Worm (Caenorhabditis elegans): Measurements from ENCODE around the gene T16G1.3.
A peak's percentile ranks its signal among the peaks of the same experiment; 100 is the strongest.

The T16G1.3 gene

DNA sequence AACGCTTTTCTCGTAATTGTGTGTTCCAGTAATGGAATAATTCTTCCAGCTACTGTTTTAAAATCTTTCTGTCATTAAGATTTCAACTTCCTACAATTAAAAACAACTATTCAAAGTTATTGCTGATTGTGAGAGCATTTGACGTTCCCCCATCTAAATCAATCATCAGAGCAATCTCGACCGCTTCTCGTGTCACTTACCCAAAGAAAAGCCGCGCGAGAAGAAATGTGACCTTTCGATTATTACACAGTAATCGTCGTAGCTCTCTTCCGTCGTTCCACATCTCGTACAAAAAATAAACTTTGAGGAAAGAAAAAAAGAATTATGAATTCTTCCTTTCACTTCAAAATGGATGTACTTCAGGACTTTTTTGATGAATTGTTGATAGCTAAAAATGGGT, 36.7 kb downstream of the T16G1.3 start:
- no peak for TF ChIP-seq mdl-1 (tag; optimal IDR thresholded peaks at IDR 0.05)
- TF ChIP-seq unc-62 (GFP tag; optimal IDR thresholded peaks at IDR 0.05): no peak
- TF ChIP-seq jun-1 (tag; optimal IDR thresholded peaks at IDR 0.05): no peak
- no peak for TF ChIP-seq daf-12 (tag; optimal IDR thresholded peaks at IDR 0.05)
- no peak for TF ChIP-seq fkh-2 (tag; optimal IDR thresholded peaks at IDR 0.05)
- TF ChIP-seq sea-2 (GFP tag; optimal IDR thresholded peaks at IDR 0.05): no peak
- TF ChIP-seq R02D3.7 (tag; optimal IDR thresholded peaks at IDR 0.05): no peak

DNA sequence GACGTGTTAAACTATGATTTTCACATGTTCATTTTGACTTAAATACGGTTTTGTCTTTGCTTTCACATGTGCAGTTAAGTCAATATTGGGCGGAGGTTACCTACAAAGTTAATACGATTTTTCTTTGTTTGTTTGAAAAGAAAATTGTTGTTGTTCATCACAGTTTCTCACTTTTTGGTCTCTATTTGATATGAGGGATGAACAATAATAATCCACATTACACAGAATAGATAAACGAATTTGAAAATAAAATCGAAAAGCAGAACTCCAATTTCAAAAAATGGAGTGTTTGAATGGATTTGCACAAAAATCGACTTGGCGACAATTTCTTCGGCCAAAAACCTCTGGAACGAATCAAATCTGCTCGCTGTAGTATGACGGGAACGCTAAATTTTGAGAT, 37.4 kb downstream of the T16G1.3 start, which contains the start of gene ttr-29:
ttr-29 (minus strand) TSS at position 101 of the 400 bp plus-strand sequence.
- TF ChIP-seq nhr-23 (tag; optimal IDR thresholded peaks at IDR 0.05): no peak
- TF ChIP-seq pha-4 (tag; optimal IDR thresholded peaks at IDR 0.05): peak; percentile 90

DNA sequence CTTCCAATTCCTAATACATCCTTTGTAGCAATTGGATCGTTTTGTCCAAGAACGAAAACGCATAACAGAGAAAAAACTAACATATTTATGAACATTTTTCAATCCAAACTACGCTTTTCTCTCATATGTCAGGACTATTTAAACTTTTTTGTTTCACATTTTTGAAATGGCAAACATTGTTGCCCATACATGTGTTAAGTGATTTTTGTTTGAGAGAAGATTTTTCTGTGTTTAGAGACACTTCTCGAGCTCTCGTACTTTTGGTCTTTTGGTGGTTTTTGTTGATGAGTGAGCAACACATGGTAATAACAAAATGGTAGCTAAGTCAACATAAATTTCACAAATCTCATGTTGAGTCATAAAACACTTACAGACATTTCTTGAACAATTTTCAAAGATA, 39.1 kb downstream of the T16G1.3 start, which contains the start of gene ttr-28:
ttr-28 (minus strand) TSS at position 101 of the 400 bp plus-strand sequence.
- TF ChIP-seq pha-4 (tag; optimal IDR thresholded peaks at IDR 0.05) (peak; percentile 17), ZK546.5 (tag; optimal IDR thresholded peaks at IDR 0.05) (no peak), nhr-67 (tag; optimal IDR thresholded peaks at IDR 0.05) (no peak), ceh-16 (tag; optimal IDR thresholded peaks at IDR 0.05) (no peak)

DNA sequence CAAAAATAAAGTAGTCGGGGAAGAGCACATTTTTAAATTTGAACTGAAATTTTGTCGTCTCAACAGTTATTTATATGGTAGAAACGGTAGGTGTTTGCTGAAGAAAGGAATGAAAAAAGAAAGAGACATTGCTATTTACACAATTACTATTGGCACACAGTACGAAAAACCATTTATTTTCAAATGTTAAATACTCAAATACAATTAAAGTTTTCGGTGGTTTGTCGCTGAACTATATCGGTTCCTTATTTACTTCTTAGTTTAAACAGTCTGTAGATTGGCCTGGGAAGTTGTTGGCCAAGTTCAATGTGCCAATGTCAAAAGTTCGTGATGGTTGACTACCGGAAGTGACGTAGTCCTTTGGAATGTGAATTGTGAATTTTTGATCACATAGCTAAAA, 40.1 kb downstream of the T16G1.3 start, which contains the start of gene ttr-27:
ttr-27 (minus strand) TSS at position 45 of the 400 bp plus-strand sequence.
- TF ChIP-seq nhr-25 (tag; optimal IDR thresholded peaks at IDR 0.05): no peak
- no peak for TF ChIP-seq zag-1 (tag; optimal IDR thresholded peaks at IDR 0.05)
- no peak for TF ChIP-seq eor-1 (tag; optimal IDR thresholded peaks at IDR 0.05)
- TF ChIP-seq ztf-11 (tag; optimal IDR thresholded peaks at IDR 0.05): no peak
- TF ChIP-seq nhr-76 (tag; optimal IDR thresholded peaks at IDR 0.05): no peak
- TF ChIP-seq pha-4 (tag; optimal IDR thresholded peaks at IDR 0.05): peak; percentile 91

DNA sequence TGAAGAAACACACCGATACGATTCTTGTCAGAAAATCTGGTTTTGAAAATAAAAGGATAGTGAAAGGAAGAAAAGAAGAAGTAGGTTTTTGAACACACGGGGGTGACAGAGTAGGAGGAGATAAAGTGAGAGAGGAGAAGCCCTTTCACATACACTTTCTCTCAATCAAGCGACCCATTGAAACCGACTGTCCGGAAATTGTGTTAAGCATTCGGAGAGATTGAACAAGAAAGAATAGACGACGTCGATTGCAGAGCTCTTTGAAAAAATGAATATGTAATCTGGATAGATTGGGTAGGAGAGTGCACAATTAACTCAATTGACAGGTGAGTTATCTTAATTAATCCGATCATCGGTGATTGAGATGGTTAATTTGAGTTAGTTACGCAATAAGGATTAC, 42.8 kb downstream of the T16G1.3 start:
- TF ChIP-seq elt-1 (tag; optimal IDR thresholded peaks at IDR 0.05) (no peak), fkh-10 (GFP tag; optimal IDR thresholded peaks at IDR 0.05) (peak; percentile 21)

DNA sequence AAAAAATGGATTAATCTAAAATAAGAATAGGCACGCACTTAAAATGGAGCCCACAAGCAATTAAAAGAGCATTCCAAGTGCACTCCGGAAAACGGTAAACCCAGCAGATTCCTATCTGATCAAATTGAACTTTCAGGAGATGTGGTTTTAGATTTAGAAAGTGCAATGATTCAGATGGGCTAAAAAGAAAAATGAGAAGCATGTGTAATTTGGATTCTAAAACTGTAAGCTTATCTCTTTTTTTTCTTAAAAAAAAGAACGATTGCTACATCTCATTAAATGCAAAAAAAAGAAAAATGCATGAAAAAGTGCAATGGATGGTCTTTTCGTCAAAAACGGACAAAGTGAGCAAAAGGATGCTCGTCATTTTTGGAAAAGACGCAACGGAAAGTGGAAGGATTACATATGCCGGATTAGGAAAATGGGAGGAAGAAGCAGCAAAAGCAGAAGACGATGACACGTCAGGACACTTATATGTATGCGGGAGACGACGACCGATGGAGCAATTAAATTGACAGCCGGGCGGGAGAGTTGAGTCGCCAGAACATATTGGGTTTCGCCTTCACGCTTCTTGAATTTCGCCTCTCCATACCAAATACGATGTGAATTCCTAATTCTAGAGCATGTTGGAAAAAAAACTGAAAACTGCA, 45.4 kb downstream of the T16G1.3 start:
- TF ChIP-seq nhr-25 (tag; optimal IDR thresholded peaks at IDR 0.05) (no peak), lin-39 (tag; optimal IDR thresholded peaks at IDR 0.05) (peak; percentile 65)

DNA sequence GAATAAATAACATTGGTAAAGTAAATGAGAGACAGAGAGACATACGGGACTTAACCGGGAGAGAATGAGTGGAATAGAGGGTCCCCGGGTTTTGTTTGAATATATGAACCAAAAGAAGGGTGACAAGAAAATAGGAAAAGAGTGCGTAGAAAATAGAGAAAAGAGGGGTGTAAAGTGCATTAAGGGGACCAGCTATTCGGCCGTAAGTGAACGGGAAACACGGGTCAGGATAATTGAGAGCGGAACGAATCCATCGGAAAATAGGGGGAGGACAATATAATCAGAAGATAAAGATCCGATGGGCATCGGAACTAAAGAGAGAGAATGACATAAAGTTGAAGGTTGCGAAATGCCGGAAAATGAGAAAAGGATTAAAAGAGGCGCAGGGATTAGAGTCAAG, 46.8 kb downstream of the T16G1.3 start:
- TF ChIP-seq fkh-2 (tag; optimal IDR thresholded peaks at IDR 0.05): no peak
- TF ChIP-seq ZK546.5 (tag; optimal IDR thresholded peaks at IDR 0.05): no peak
- no peak for TF ChIP-seq zag-1 (tag; optimal IDR thresholded peaks at IDR 0.05)
- no peak for TF ChIP-seq aly-2 (tag; optimal IDR thresholded peaks at IDR 0.05)
- no peak for TF ChIP-seq snpc-4 (tag; optimal IDR thresholded peaks at IDR 0.05)

DNA sequence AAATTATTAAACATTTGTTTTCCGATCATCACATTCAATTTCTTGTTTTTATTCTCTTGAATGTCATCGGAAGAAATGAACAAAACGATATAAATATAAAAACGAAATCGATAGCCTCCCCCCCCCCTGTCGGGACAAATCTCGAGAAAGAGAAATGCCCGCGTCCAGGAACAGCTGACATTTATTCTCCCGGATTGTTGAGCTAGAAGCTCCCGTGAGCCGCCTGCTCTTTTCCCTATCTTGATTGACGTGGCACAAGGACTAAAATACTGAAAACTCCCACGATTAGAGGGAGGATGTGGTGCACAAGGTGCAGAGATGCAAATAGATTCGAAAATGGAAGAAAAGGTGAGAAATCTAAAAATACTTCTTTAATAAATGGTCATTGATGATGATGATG, 47.3 kb downstream of the T16G1.3 start:
- no peak for TF ChIP-seq lsy-12 (tag; optimal IDR thresholded peaks at IDR 0.05)
- TF ChIP-seq egl-27 (tag; optimal IDR thresholded peaks at IDR 0.05): no peak
- no peak for TF ChIP-seq daf-12 (tag; optimal IDR thresholded peaks at IDR 0.05)
- no peak for TF ChIP-seq unc-39 (tag; optimal IDR thresholded peaks at IDR 0.05)
- no peak for TF ChIP-seq elt-3 (tag; optimal IDR thresholded peaks at IDR 0.05)
- TF ChIP-seq snpc-4 (tag; optimal IDR thresholded peaks at IDR 0.05): no peak
- no peak for TF ChIP-seq ceh-16 (tag; optimal IDR thresholded peaks at IDR 0.05)
- TF ChIP-seq fkh-2 (tag; optimal IDR thresholded peaks at IDR 0.05): no peak
- TF ChIP-seq nfya-1 (tag; optimal IDR thresholded peaks at IDR 0.05; ENCODE audit: insufficient read depth): no peak
- TF ChIP-seq nhr-23 (tag; optimal IDR thresholded peaks at IDR 0.05): no peak
- TF ChIP-seq nhr-11 (tag; optimal IDR thresholded peaks at IDR 0.05): no peak
- no peak for TF ChIP-seq ceh-28 (tag; optimal IDR thresholded peaks at IDR 0.05)

Measured in whole organism, L3 larva.